Worm (Caenorhabditis elegans): ENCODE data around the gene bath-28.

DNA sequence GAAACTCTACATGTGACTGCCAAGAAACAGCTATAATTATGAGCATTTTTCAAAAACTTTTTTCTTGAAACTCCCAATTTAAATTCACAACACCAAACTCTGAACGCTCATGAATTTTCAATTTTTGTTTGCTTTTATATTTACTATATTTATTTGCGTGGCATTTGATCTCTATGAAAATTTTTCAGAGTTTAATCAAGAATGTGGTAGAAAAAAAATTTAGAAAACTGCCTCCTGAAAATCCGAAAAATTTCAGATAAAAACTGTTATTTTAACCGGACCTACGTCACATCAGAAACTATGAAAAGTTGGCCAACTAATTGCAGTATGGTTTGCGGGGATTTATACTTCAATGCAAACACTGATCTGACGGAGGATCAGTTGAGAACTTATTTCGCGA lies 12.7 kb downstream of the bath-28 start, which contains the start of gene irld-27:
- TF ChIP-seq ama-1 (optimal IDR thresholded peaks at IDR 0.05) (no peak), flt-1 (GFP tag; IDR thresholded peaks at IDR 0.05) (no peak), aly-1 (tag; optimal IDR thresholded peaks at IDR 0.05) (no peak), scrt-1 (GFP tag; IDR thresholded peaks at IDR 0.05) (no peak), sea-1 (GFP tag; conservative IDR thresholded peaks at IDR 0.05) (no peak), hnd-1 (tag; optimal IDR thresholded peaks at IDR 0.05) (no peak), pes-1 (GFP tag; IDR thresholded peaks at IDR 0.05) (no peak), ets-7 (tag; optimal IDR thresholded peaks at IDR 0.05) (no peak), F13C5.2 (tag; optimal IDR thresholded peaks at IDR 0.05) (no peak)

Data from whole organism, early embryonic.